Fruit fly (Drosophila melanogaster) whole organism, embryonic: ENCODE measurements around the gene CG32333.

Experiments used
- Abd-B ChIP-seq: fragments of 200-800 bp; sonication (Bioruptor generic); optimal IDR thresholded peaks from 2 replicates; lab custom pipeline; 2018; ENCODE audit warnings: missing biosample characterization, mild to moderate bottlenecking, missing genetic modification characterization, moderate library complexity
- BEAF-32 ChIP-seq: fragments of 200-800 bp; sonication (Bioruptor generic); optimal IDR thresholded peaks from 3 replicates; lab custom pipeline; 2017; ENCODE audit warnings: missing biosample characterization, missing genetic modification characterization, mild to moderate bottlenecking, moderate library complexity, missing genetic modification reagents
- BtbVII ChIP-seq: fragments of 200-800 bp; sonication (Bioruptor generic); optimal IDR thresholded peaks from 3 replicates; lab custom pipeline; 2017; ENCODE audit warnings: missing biosample characterization, mild to moderate bottlenecking, missing genetic modification characterization
- CG11093 ChIP-seq: fragments of 200-800 bp; sonication (Bioruptor generic); IDR thresholded peaks from 3 replicates; pipeline ENCODE4 v1.3.6; 2022; ENCODE audit warnings: missing biosample characterization, missing genetic modification characterization
- CG13287 ChIP-seq: fragments of 200-800 bp; sonication (Bioruptor generic); IDR thresholded peaks from 2 replicates; pipeline ENCODE4 v1.3.6; 2022; ENCODE audit warnings: missing biosample characterization, missing genetic modification characterization; ENCODE audit not compliant: partially characterized antibody
- CG15601 ChIP-seq: fragments of 200-800 bp; sonication (Bioruptor generic); optimal IDR thresholded peaks from 3 replicates; lab custom pipeline; 2019; ENCODE audit warnings: missing biosample characterization, mild to moderate bottlenecking, missing genetic modification characterization, moderate library complexity
- CG17385 ChIP-seq: fragments of 200-800 bp; sonication (Bioruptor generic); optimal IDR thresholded peaks from 3 replicates; lab custom pipeline; 2018; ENCODE audit warnings: missing biosample characterization, mild to moderate bottlenecking, missing genetic modification characterization
- CG31388 ChIP-seq: fragments of 200-800 bp; sonication (Bioruptor generic); optimal IDR thresholded peaks from 2 replicates; lab custom pipeline; 2016; ENCODE audit warnings: missing biosample characterization, missing genetic modification characterization
- CG34224 ChIP-seq: fragments of 200-800 bp; sonication (Bioruptor generic); IDR thresholded peaks from 3 replicates; pipeline ENCODE4 v1.3.6; 2022; ENCODE audit warnings: missing biosample characterization, missing genetic modification characterization; ENCODE audit not compliant: partially characterized antibody
- CG5180 ChIP-seq: fragments of 200-800 bp; sonication (Bioruptor generic); optimal IDR thresholded peaks from 3 replicates; lab custom pipeline; 2017; ENCODE audit warnings: missing biosample characterization, missing genetic modification characterization, mild to moderate bottlenecking, moderate library complexity, missing genetic modification reagents
- CG6254 ChIP-seq: fragments of 200-800 bp; sonication (Bioruptor generic); optimal IDR thresholded peaks from 3 replicates; lab custom pipeline; 2017; ENCODE audit warnings: mild to moderate bottlenecking, missing biosample characterization, missing genetic modification reagents, missing genetic modification characterization
- CG6272 ChIP-seq: fragments of 200-800 bp; sonication (Bioruptor generic); IDR thresholded peaks from 2 replicates; pipeline ENCODE4 v1.3.6; 2022; ENCODE audit warnings: missing biosample characterization, missing genetic modification characterization
- CG7786 ChIP-seq: fragments of 200-800 bp; sonication (Bioruptor generic); optimal IDR thresholded peaks from 2 replicates; lab custom pipeline; 2016; ENCODE audit warnings: missing biosample characterization, missing genetic modification characterization
- CG8290 ChIP-seq, 3 experiments: fragments of 200-800 bp; sonication (Bioruptor generic); optimal IDR thresholded peaks; 2 replicates each; lab custom pipeline; 2016 to 2019; ENCODE audit warnings: missing biosample characterization in 3 of 3, missing genetic modification characterization in 3 of 3, mild to moderate bottlenecking in 2 of 3, moderate library complexity in 1 of 3
- CG9215 ChIP-seq: fragments of 200-800 bp; sonication (Bioruptor generic); IDR thresholded peaks from 2 replicates; pipeline ENCODE4 v1.3.6; 2022; ENCODE audit warnings: missing biosample characterization, missing genetic modification characterization
- CG9437 ChIP-seq: fragments of 200-800 bp; sonication (Bioruptor generic); optimal IDR thresholded peaks from 2 replicates; lab custom pipeline; 2018; ENCODE audit warnings: missing biosample characterization, mild to moderate bottlenecking, missing genetic modification characterization
- Chrac-16 ChIP-seq: fragments of 200-800 bp; sonication (Bioruptor generic); optimal IDR thresholded peaks from 3 replicates; lab custom pipeline; 2016; ENCODE audit warnings: missing biosample characterization, missing genetic modification characterization
- Dek ChIP-seq: fragments of 200-800 bp; sonication (Bioruptor generic); optimal IDR thresholded peaks from 3 replicates; lab custom pipeline; 2019; ENCODE audit warnings: missing biosample characterization, mild to moderate bottlenecking, missing genetic modification characterization, moderate library complexity
- Eip74EF ChIP-seq, 2 experiments: fragments of 200-800 bp in 1 of 2; fragments of >200 bp in 1 of 2; sonication (Bioruptor generic) in 1 of 2; optimal IDR thresholded peaks; 2 replicates each; lab custom pipeline; 2017 to 2019; ENCODE audit warnings: missing biosample characterization in 2 of 2, missing genetic modification characterization in 2 of 2, mild to moderate bottlenecking in 1 of 2, moderate library complexity in 1 of 2
- H2.0 ChIP-seq: fragments of 200-800 bp; sonication (Bioruptor generic); IDR thresholded peaks from 2 replicates; pipeline ENCODE4 v1.3.6; 2022; ENCODE audit warnings: missing biosample characterization, missing genetic modification characterization
- Hr51 ChIP-seq, 2 experiments: fragments of 200-800 bp; sonication (Bioruptor generic); optimal IDR thresholded peaks; 2 replicates in 1 of 2; 3 replicates in 1 of 2; lab custom pipeline; 2016 to 2018; ENCODE audit warnings: missing biosample characterization in 2 of 2, missing genetic modification characterization in 2 of 2, mild to moderate bottlenecking in 1 of 2, moderate library complexity in 1 of 2
- Kr ChIP-seq: fragments of 200-800 bp; sonication (Bioruptor generic); optimal IDR thresholded peaks from 2 replicates; lab custom pipeline; 2017; ENCODE audit warnings: missing biosample characterization, mild to moderate bottlenecking, missing genetic modification characterization
- MBD-R2 ChIP-seq: fragments of 200-800 bp; sonication (Bioruptor generic); IDR thresholded peaks from 2 replicates; pipeline ENCODE4 v1.3.6; 2022; ENCODE audit warnings: missing biosample characterization, missing genetic modification characterization
- MESR4 ChIP-seq: fragments of 200-800 bp; sonication (Bioruptor generic); optimal IDR thresholded peaks from 2 replicates; lab custom pipeline; 2018; ENCODE audit warnings: missing biosample characterization, mild to moderate bottlenecking, missing genetic modification characterization, moderate library complexity
- Poxn ChIP-seq: fragments of 200-800 bp; sonication (Bioruptor generic); IDR thresholded peaks from 2 replicates; pipeline ENCODE4 v1.3.6; 2022; ENCODE audit warnings: missing biosample characterization, missing genetic modification characterization
- Scr ChIP-seq: fragments of 200-800 bp; sonication (Bioruptor generic); IDR thresholded peaks from 2 replicates; pipeline ENCODE4 v1.3.6; 2022; ENCODE audit warnings: missing biosample characterization, missing genetic modification characterization; ENCODE audit not compliant: partially characterized antibody
- Trl ChIP-seq, 3 experiments: fragments of >200 bp in 2 of 3; fragments of 200-800 bp in 1 of 3; sonication (Bioruptor generic) in 1 of 3; optimal IDR thresholded peaks; 2 replicates in 1 of 3; 3 replicates in 2 of 3; lab custom pipeline; 2016 to 2017; ENCODE audit warnings: missing biosample characterization in 1 of 3, missing genetic modification characterization in 1 of 3
- ac ChIP-seq: fragments of 200-800 bp; sonication (Bioruptor generic); optimal IDR thresholded peaks from 3 replicates; lab custom pipeline; 2017; ENCODE audit warnings: missing biosample characterization, mild to moderate bottlenecking, missing genetic modification characterization
- ato ChIP-seq: fragments of 200-800 bp; sonication (Bioruptor generic); IDR thresholded peaks from 2 replicates; pipeline ENCODE4 v1.3.6; 2022; ENCODE audit warnings: missing biosample characterization, missing genetic modification characterization; ENCODE audit not compliant: partially characterized antibody
- bcd ChIP-seq: fragments of 200-800 bp; sonication (Bioruptor generic); optimal IDR thresholded peaks from 2 replicates; lab custom pipeline; 2017; ENCODE audit warnings: missing biosample characterization, mild to moderate bottlenecking, missing genetic modification characterization
- chn ChIP-seq: fragments of 200-800 bp; sonication (Bioruptor generic); optimal IDR thresholded peaks from 2 replicates; lab custom pipeline; 2016; ENCODE audit warnings: missing biosample characterization, missing genetic modification characterization
- cwo ChIP-seq: fragments of 200-800 bp; sonication (Bioruptor generic); optimal IDR thresholded peaks from 3 replicates; lab custom pipeline; 2017; ENCODE audit warnings: missing biosample characterization, missing genetic modification characterization, mild to moderate bottlenecking, moderate library complexity, missing genetic modification reagents
- dan ChIP-seq: fragments of 200-800 bp; sonication (Bioruptor generic); IDR thresholded peaks from 2 replicates; pipeline ENCODE4 v1.3.6; 2022; ENCODE audit warnings: missing biosample characterization, missing genetic modification characterization
- dimm ChIP-seq: fragments of 200-800 bp; sonication (Bioruptor generic); IDR thresholded peaks from 2 replicates; pipeline ENCODE4 v1.3.6; 2022; ENCODE audit warnings: missing biosample characterization, missing genetic modification characterization
- dmrt11E ChIP-seq: fragments of 200-800 bp; sonication (Bioruptor generic); optimal IDR thresholded peaks from 3 replicates; lab custom pipeline; 2018; ENCODE audit warnings: missing biosample characterization, mild to moderate bottlenecking, missing genetic modification characterization, moderate library complexity
- gro ChIP-seq: fragments of 200-800 bp; sonication (Bioruptor generic); optimal IDR thresholded peaks from 2 replicates; lab custom pipeline; 2016; ENCODE audit warnings: missing biosample characterization, missing genetic modification characterization
- gsb-n ChIP-seq: fragments of 200-800 bp; sonication (Bioruptor generic); optimal IDR thresholded peaks from 3 replicates; lab custom pipeline; 2018; ENCODE audit warnings: missing biosample characterization, mild to moderate bottlenecking, missing genetic modification characterization
- ham ChIP-seq: fragments of 200-800 bp; sonication (Bioruptor generic); IDR thresholded peaks from 2 replicates; pipeline ENCODE4 v1.3.6; 2022; ENCODE audit warnings: missing biosample characterization, missing genetic modification characterization
- her ChIP-seq: fragments of 200-800 bp; sonication (Bioruptor generic); optimal IDR thresholded peaks from 2 replicates; lab custom pipeline; 2016; ENCODE audit warnings: missing biosample characterization, missing genetic modification characterization
- ind ChIP-seq: fragments of 200-800 bp; sonication (Bioruptor generic); optimal IDR thresholded peaks from 3 replicates; lab custom pipeline; 2016; ENCODE audit warnings: missing biosample characterization, missing genetic modification characterization
- jumu ChIP-seq: fragments of 200-800 bp; sonication (Bioruptor generic); optimal IDR thresholded peaks from 3 replicates; lab custom pipeline; 2016; ENCODE audit warnings: missing biosample characterization, missing genetic modification characterization
- lbe ChIP-seq: fragments of 200-800 bp; sonication (Bioruptor generic); optimal IDR thresholded peaks from 2 replicates; lab custom pipeline; 2016; ENCODE audit warnings: missing biosample characterization, mild to moderate bottlenecking, missing genetic modification characterization
- nerfin-1 ChIP-seq: fragments of 200-800 bp; sonication (Bioruptor generic); optimal IDR thresholded peaks from 3 replicates; lab custom pipeline; 2019; ENCODE audit warnings: missing biosample characterization, mild to moderate bottlenecking, missing genetic modification characterization, moderate library complexity
- oc ChIP-seq: fragments of 200-800 bp; sonication (Bioruptor generic); optimal IDR thresholded peaks from 2 replicates; lab custom pipeline; 2018; ENCODE audit warnings: missing biosample characterization, mild to moderate bottlenecking, missing genetic modification characterization, moderate library complexity
- p53 ChIP-seq: fragments of 200-800 bp; sonication (Bioruptor generic); optimal IDR thresholded peaks from 2 replicates; lab custom pipeline; 2016; ENCODE audit warnings: missing biosample characterization, missing genetic modification characterization
- salm ChIP-seq: fragments of 200-800 bp; sonication (Bioruptor generic); optimal IDR thresholded peaks from 2 replicates; lab custom pipeline; 2018; ENCODE audit warnings: missing biosample characterization, mild to moderate bottlenecking, missing genetic modification characterization
- tx ChIP-seq: fragments of 200-800 bp; sonication (Bioruptor generic); optimal IDR thresholded peaks from 2 replicates; lab custom pipeline; 2016; ENCODE audit warnings: missing biosample characterization, missing genetic modification characterization
- zen ChIP-seq: fragments of 200-800 bp; sonication (Bioruptor generic); optimal IDR thresholded peaks from 3 replicates; lab custom pipeline; 2018; ENCODE audit warnings: missing biosample characterization, mild to moderate bottlenecking, missing genetic modification characterization, moderate library complexity

CG32333 gene

dm6 chr3L:1300076-1300635 lies 24.4 kb downstream of the CG32333 start (continued):
- TF ChIP-seq CG8290 (GFP tag; optimal IDR thresholded peaks at IDR 0.05; lab: Kevin White, UChicago): peak; percentile 70
- TF ChIP-seq CG8290 (tag; optimal IDR thresholded peaks at IDR 0.05; lab: Kevin White, UChicago): peak; percentile 30 to 55
- TF ChIP-seq nerfin-1 (tag; lab: Kevin White, UChicago): peak; percentile 78
- peak; percentile 90 for TF ChIP-seq dmrt11E (tag; lab: Kevin White, UChicago)
- TF ChIP-seq p53 (GFP tag; lab: Kevin White, UChicago): no peak
- TF ChIP-seq oc (tag; lab: Kevin White, UChicago): peak; percentile 78
- no peak for TF ChIP-seq BEAF-32 (GFP tag; lab: Kevin White, UChicago)
- no peak for TF ChIP-seq dimm
- peak in 1 of 2 experiments; percentile 0 for TF ChIP-seq Trl (optimal IDR thresholded peaks at IDR 0.05; lab: Kevin White, UChicago)
- TF ChIP-seq Trl (GFP tag; optimal IDR thresholded peaks at IDR 0.05; lab: Kevin White, UChicago): peak; percentile 29
- TF ChIP-seq CG9215 (GFP tag; lab: Robert Waterston, UW): peak; percentile 56
- TF ChIP-seq Abd-B (GFP tag; lab: Kevin White, UChicago): peak; percentile 32
- peak; percentile 79 for TF ChIP-seq CG17385
- TF ChIP-seq zen: peak; percentile 84
- TF ChIP-seq CG6254 (GFP tag; lab: Kevin White, UChicago): peak; percentile 79
- no peak for TF ChIP-seq CG13287
- TF ChIP-seq Chrac-16 (GFP tag; lab: Kevin White, UChicago): peak; percentile 68
- no peak for TF ChIP-seq MESR4 (GFP tag; lab: Kevin White, UChicago)
- TF ChIP-seq CG34224: no peak
- no peak for TF ChIP-seq dan (GFP tag; lab: Robert Waterston, UW)
- no peak for TF ChIP-seq ham (GFP tag; lab: Robert Waterston, UW)
- TF ChIP-seq lbe (GFP tag; lab: Kevin White, UChicago): peak; percentile 79
- peak; percentile 48 for TF ChIP-seq CG31388 (GFP tag; lab: Kevin White, UChicago)
- peak in 1 of 2 experiments; percentile 83 for TF ChIP-seq Eip74EF (GFP tag; optimal IDR thresholded peaks at IDR 0.05; lab: Kevin White, UChicago)
- TF ChIP-seq cwo (GFP tag; lab: Kevin White, UChicago): peak; percentile 61
- TF ChIP-seq CG11093 (GFP tag; lab: Robert Waterston, UW): peak; percentile 55; the same call in 2 of the 3 replicates
- TF ChIP-seq salm (tag; lab: Kevin White, UChicago): peak; percentile 72
- TF ChIP-seq CG9437: peak; percentile 68
- peak; percentile 89 for TF ChIP-seq gsb-n
- peak; percentile 57 for TF ChIP-seq chn (GFP tag; lab: Kevin White, UChicago)
- TF ChIP-seq MBD-R2 (GFP tag; lab: Robert Waterston, UW): 0 out of 2 replicates have a peak, but pooled peaks have one; percentile 46
- no peak for TF ChIP-seq Poxn
- TF ChIP-seq CG7786 (GFP tag; lab: Kevin White, UChicago): peak; percentile 19
- TF ChIP-seq Dek (tag; lab: Kevin White, UChicago): peak; percentile 56
- TF ChIP-seq ind (GFP tag; lab: Kevin White, UChicago): peak; percentile 66
- no peak for TF ChIP-seq tx (GFP tag; lab: Kevin White, UChicago)
- peak; percentile 65 for TF ChIP-seq ac (GFP tag; lab: Kevin White, UChicago)
- peak; percentile 27 to 82 for TF ChIP-seq Hr51 (GFP tag; optimal IDR thresholded peaks at IDR 0.05; lab: Kevin White, UChicago)
- peak; percentile 62 for TF ChIP-seq CG6272 (GFP tag; lab: Robert Waterston, UW)
- peak; percentile 23 for TF ChIP-seq her (GFP tag; lab: Kevin White, UChicago)
- no peak for TF ChIP-seq Scr (GFP tag; lab: Robert Waterston, UW)
- peak; percentile 67 for TF ChIP-seq H2.0 (GFP tag; lab: Robert Waterston, UW)
- peak; percentile 86 for TF ChIP-seq CG15601 (tag; lab: Kevin White, UChicago)
- no peak for TF ChIP-seq jumu
- TF ChIP-seq gro: no peak
- TF ChIP-seq BtbVII (GFP tag; lab: Kevin White, UChicago): peak; percentile 88
- no peak for TF ChIP-seq ato
- no peak for TF ChIP-seq Kr (GFP tag; lab: Kevin White, UChicago)
- TF ChIP-seq CG5180 (GFP tag; lab: Kevin White, UChicago): no peak
- TF ChIP-seq bcd (GFP tag; lab: Kevin White, UChicago): peak; percentile 79
